Fruit fly (Drosophila melanogaster): ENCODE measurements around the gene Phf5a.

- TF ChIP-seq CG42726 (GFP tag; IDR thresholded peaks at IDR 0.05; ENCODE audit: partially characterized antibody) (no peak), mirr (GFP tag; optimal IDR thresholded peaks at IDR 0.05) (peak; percentile 88), Oli (tag; optimal IDR thresholded peaks at IDR 0.05) (no peak), Dfd (GFP tag; optimal IDR thresholded peaks at IDR 0.05) (no peak), CG13287 (GFP tag; IDR thresholded peaks at IDR 0.05; ENCODE audit: partially characterized antibody) (peak; percentile 13; the same call in 1 of the 2 replicates), bab2 (GFP tag; optimal IDR thresholded peaks at IDR 0.05) (no peak), CG8281 (tag; optimal IDR thresholded peaks at IDR 0.05) (no peak), Awh (GFP tag; IDR thresholded peaks at IDR 0.05) (no peak), CG2712 (tag; optimal IDR thresholded peaks at IDR 0.05) (peak; percentile 18), ind (GFP tag; optimal IDR thresholded peaks at IDR 0.05) (peak; percentile 9)
Measured at dm6 chr2L:6479226-6479906, 11.3 kb downstream of the Phf5a start.
